Fruit fly (Drosophila melanogaster): Measurements from ENCODE around the gene CG10962.

CG10962 gene

DNA sequence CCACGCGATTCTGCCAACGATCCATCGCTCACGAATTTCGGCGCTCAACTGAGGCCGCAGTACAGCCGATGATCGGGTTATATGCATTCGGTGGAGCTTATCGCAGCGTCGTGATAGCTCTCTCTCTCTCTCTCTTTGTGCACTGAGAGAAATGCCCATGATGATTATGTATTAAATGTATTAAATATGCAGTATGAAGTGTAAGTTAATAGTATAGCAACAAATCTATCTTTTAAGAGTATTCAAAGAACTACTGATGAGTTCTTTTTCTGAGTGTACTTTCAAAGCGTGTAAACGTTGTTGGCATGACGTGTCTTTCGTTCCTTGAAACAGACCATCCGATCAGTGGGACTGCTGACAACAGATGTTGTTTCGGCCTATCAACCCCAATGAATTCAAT, at the start of gene CG10962:
CG10962 (minus strand) TSS at position 53 of the 400 bp plus-strand sequence.
- peak; percentile 54 for TF ChIP-seq CG17801 (GFP tag; optimal IDR thresholded peaks at IDR 0.05; ENCODE audit: partially characterized antibody)

DNA sequence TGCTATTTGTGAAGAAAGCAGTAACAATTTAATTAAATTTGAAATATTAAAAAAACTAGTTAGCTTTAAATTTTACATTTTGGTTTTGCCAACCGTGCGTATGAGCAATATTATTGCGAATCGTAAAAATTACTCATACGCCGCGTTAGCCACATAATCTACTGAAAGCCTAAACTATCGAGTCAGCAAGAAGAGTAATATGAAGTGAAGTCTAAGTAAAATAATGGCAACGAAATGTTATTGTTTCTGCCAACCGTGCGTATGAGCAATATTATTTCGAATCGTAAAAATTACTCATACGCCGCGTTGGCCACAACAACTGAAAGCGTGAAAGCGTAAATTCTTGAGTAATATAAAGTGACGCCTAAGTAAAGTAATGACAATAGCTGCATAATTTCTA, 46.0 kb upstream of the CG10962 start:
- no peak for TF ChIP-seq CG17801 (GFP tag; optimal IDR thresholded peaks at IDR 0.05; ENCODE audit: partially characterized antibody)

DNA sequence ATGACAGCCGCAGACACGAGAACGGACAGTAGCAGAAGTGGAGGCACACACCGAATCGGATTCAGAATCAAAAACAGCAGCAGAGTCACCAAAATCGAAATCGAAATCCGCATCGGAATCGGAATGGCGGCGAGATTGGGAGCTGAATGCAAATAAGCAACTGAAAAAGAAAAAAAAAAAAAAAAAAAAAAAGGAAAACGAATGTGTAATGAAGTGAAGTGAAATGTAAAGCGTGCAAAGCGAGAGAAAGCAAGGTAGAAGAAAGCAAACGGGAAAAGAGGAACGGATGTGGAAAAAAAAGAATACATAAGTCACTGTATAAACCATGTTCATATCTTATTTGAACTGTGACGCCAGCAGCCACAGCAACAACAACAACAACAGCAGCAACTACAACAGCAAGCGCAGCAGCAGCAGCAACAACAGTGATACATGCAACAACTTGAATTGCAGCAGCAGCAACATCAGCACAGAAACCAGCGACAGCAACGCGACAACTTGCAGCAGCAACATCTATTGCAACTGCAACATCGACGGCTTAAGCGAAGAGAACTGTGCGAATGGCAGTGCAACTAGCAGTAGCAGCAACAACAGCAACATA, 39.4 kb upstream of the CG10962 start:
- TF ChIP-seq CG17801 (GFP tag; optimal IDR thresholded peaks at IDR 0.05; ENCODE audit: partially characterized antibody), result no peak

- no peak for TF ChIP-seq CG17801 (GFP tag; optimal IDR thresholded peaks at IDR 0.05; ENCODE audit: partially characterized antibody)
Observed at dm6 chrX:9012722-9013121, 38.7 kb upstream of the CG10962 start.

- TF ChIP-seq CG17801 (GFP tag; optimal IDR thresholded peaks at IDR 0.05; ENCODE audit: partially characterized antibody), result no peak
Observed at dm6 chrX:9007215-9007614, 33.2 kb upstream of the CG10962 start.

DNA sequence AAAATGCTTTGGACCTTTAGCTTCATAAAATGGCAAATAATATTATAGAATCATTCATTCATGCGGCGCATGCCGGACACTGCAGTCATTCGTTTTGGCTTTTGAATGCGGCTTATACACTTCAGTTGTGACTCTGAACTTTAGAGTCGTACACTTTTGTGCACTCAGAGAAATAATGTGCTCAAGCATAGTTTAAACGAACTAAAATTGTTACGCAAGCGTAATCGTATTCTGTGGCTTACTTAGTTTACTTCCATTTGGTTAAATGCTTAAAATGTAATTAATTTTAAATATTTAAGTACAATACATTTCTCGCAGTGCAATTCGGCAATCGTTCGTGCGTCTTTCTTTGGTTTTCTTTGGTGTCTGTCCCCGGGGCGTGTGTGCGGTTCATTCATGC, 30.3 kb upstream of the CG10962 start:
- no peak for TF ChIP-seq CG17801 (GFP tag; optimal IDR thresholded peaks at IDR 0.05; ENCODE audit: partially characterized antibody)

DNA sequence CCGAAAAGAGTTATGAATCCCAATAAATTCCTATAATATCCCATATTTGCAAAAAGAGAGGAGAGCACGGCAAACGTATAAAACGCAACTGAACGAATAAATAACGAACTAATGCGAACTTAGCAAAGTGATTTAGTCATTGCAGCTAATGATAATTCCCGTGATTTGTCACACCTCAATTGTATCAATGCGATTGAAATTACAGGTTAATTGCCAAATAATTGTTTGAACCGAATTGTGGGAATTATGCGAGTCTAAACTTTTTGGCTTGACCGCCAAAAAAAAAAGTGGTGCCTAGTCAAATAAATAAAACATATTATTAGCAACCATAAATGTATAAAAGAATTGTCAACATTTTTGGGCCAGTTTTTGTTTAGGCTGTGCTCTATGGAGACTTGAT, 10.3 kb upstream of the CG10962 start, which contains the start of gene CG12662:
CG12662 (minus strand) TSS at position 101 of the 400 bp plus-strand sequence.
- no peak for TF ChIP-seq CG17801 (GFP tag; optimal IDR thresholded peaks at IDR 0.05; ENCODE audit: partially characterized antibody)

dm6 chrX:8973136-8973535, 919 bp downstream of the CG10962 start:
- TF ChIP-seq CG17801 (GFP tag; optimal IDR thresholded peaks at IDR 0.05; ENCODE audit: partially characterized antibody), result no peak

- TF ChIP-seq CG17801 (GFP tag; optimal IDR thresholded peaks at IDR 0.05; ENCODE audit: partially characterized antibody), result no peak
Observed at dm6 chrX:8958261-8958660, 15.8 kb downstream of the CG10962 start.

DNA sequence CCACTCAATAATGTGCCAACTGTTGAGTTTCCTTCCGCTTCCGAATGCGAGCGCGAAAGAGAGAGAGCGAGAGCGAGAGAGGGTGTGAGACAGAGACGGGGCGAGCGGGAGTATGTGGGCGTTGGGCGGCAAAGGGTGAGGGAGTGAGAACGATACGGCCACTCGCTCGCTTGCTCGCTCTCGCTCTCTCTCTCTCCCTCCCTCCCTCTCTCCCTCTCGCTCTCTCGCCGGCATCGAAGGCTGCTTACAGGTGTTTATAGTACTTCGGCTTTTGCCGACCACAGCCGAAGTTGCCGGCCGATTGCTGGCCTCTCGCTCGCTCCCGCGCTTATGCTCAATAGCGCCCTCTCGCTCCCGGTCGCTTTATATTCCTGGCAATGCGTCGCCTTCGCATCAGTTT, 49.3 kb downstream of the CG10962 start:
- TF ChIP-seq CG17801 (GFP tag; optimal IDR thresholded peaks at IDR 0.05; ENCODE audit: partially characterized antibody), result no peak

dm6 chrX:8923587-8923986, 50.5 kb downstream of the CG10962 start, which contains the start of the genes CG12661 and CG43255:
CG12661 (minus strand) TSS chrX:8923687.
CG43255 (plus strand) TSS chrX:8923960.
- TF ChIP-seq CG17801 (GFP tag; optimal IDR thresholded peaks at IDR 0.05; ENCODE audit: partially characterized antibody), result no peak

All from ovary, adult (tissue).